Worm (Caenorhabditis elegans): Measurements from ENCODE around the gene gst-42.

DNA sequence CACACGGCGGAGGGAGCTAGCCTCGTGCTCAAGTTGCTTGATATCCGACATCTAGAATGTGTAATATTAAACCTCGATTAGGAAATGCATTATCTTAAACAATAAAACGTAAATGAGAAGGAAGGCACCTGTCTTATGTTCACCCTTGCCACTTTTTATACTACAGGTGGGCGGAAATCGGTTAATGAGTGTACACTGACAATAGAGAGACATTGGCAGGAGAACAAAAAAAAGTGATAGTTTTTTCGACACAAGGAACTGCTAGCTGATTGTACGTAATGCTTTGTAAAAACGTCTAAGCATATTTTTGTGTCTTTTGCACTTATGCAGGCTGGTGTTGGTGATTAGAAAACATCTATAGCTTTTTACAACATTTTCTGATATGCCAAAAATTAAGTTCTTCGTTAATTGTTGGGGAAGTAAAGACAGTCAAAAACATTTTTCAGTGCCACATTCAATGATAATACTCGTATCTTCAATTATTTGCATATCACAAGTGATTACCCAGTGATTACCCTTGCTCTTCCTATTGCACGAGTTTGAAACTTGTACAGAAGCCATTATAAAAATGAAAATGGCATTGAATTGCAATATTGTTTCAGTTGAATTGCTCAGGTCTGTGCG, 15.4 kb downstream of the gst-42 start, which contains the start of gene col-180:
- TF ChIP-seq ztf-26 (tag; optimal IDR thresholded peaks at IDR 0.05) = no peak
- TF ChIP-seq ets-4 (GFP tag; optimal IDR thresholded peaks at IDR 0.05) = no peak
- TF ChIP-seq pbrm-1 (GFP tag; IDR thresholded peaks at IDR 0.05) = no peak
- TF ChIP-seq bed-2 (GFP tag; IDR thresholded peaks at IDR 0.05) = no peak
- TF ChIP-seq F49E8.2 (tag; optimal IDR thresholded peaks at IDR 0.05; ENCODE audit: insufficient read depth) = no peak
- no peak for TF ChIP-seq ceh-100 (GFP tag; IDR thresholded peaks at IDR 0.05)
- TF ChIP-seq hlh-12 (tag; optimal IDR thresholded peaks at IDR 0.05) = no peak
- TF ChIP-seq unc-62 (GFP tag; optimal IDR thresholded peaks at IDR 0.05) = no peak
- TF ChIP-seq snpc-4 (GFP tag; optimal IDR thresholded peaks at IDR 0.05) = no peak
- no peak for TF ChIP-seq snpc-4 (tag; optimal IDR thresholded peaks at IDR 0.05)

Data from whole organism, young adult.